Worm (Caenorhabditis elegans) whole organism, L2 larva: Measurements from ENCODE around the gene F01E11.18.

Experiments used
- C34F6.9 ChIP-seq: fragments of 150-350 bp; optimal IDR thresholded peaks from 2 replicates; lab custom pipeline; 2014; ENCODE audit warnings: missing biosample characterization, missing genetic modification characterization
- F13H6.1 ChIP-seq: sonication (generic microtip); optimal IDR thresholded peaks from 2 replicates; lab custom pipeline; 2016; ENCODE audit warnings: missing genetic modification characterization, missing compliant biosample characterization
- R02D3.7 ChIP-seq: fragments of 150-350 bp; optimal IDR thresholded peaks from 2 replicates; lab custom pipeline; 2014; ENCODE audit warnings: missing biosample characterization, missing genetic modification characterization
- Y55F3AM.14 ChIP-seq: fragments of 200-800 bp; sonication (Bioruptor generic); optimal IDR thresholded peaks from 2 replicates; lab custom pipeline; 2018; ENCODE audit warnings: mild to moderate bottlenecking, missing genetic modification characterization, missing compliant biosample characterization
- alr-1 ChIP-seq: fragments of 150-350 bp; optimal IDR thresholded peaks from 2 replicates; lab custom pipeline; 2014; ENCODE audit warnings: missing biosample characterization, missing genetic modification characterization
- ama-1 ChIP-seq: fragments of 150-350 bp; optimal IDR thresholded peaks from 2 replicates; lab custom pipeline; 2018; ENCODE audit warnings: inconsistent platforms
- ceh-16 ChIP-seq: fragments of 150-350 bp; optimal IDR thresholded peaks from 2 replicates; lab custom pipeline; 2014; ENCODE audit warnings: missing biosample characterization, missing genetic modification characterization
- dmd-4 ChIP-seq: sonication (generic microtip); optimal IDR thresholded peaks from 2 replicates; lab custom pipeline; 2017; ENCODE audit warnings: missing biosample characterization, missing genetic modification characterization
- egl-27 ChIP-seq: sonication (generic microtip); optimal IDR thresholded peaks from 3 replicates; lab custom pipeline; 2017; ENCODE audit warnings: missing biosample characterization, missing genetic modification reagents, missing genetic modification characterization
- elt-1 ChIP-seq: fragments of 150-350 bp; optimal IDR thresholded peaks from 2 replicates; lab custom pipeline; 2014; ENCODE audit warnings: missing biosample characterization, missing genetic modification characterization
- fos-1 ChIP-seq: fragments of 150-350 bp; optimal IDR thresholded peaks from 2 replicates; lab custom pipeline; 2014; ENCODE audit warnings: missing biosample characterization, missing genetic modification characterization
- gmeb-1 ChIP-seq: fragments of 150-350 bp; optimal IDR thresholded peaks from 2 replicates; lab custom pipeline; 2014; ENCODE audit warnings: missing biosample characterization, missing genetic modification characterization
- lin-11 ChIP-seq: fragments of 150-350 bp; sonication (generic microtip); optimal IDR thresholded peaks from 2 replicates; lab custom pipeline; 2014; ENCODE audit warnings: missing biosample characterization, missing genetic modification characterization, inconsistent platforms, mixed read lengths
- lin-13 ChIP-seq: fragments of 150-350 bp; optimal IDR thresholded peaks from 2 replicates; lab custom pipeline; 2014; ENCODE audit warnings: missing biosample characterization, missing genetic modification reagents, missing genetic modification characterization
- lsy-2 ChIP-seq, 2 experiments: fragments of 150-350 bp in 1 of 2; sonication (generic microtip) in 1 of 2; optimal IDR thresholded peaks; 2 replicates each; lab custom pipeline; 2014 to 2017; ENCODE audit warnings: missing biosample characterization in 2 of 2, missing genetic modification characterization in 2 of 2
- mab-5 ChIP-seq: fragments of 150-350 bp; optimal IDR thresholded peaks from 2 replicates; lab custom pipeline; 2014; ENCODE audit warnings: missing biosample characterization, missing genetic modification characterization
- nhr-10 ChIP-seq: sonication (generic microtip); optimal IDR thresholded peaks from 2 replicates; lab custom pipeline; 2017; ENCODE audit warnings: missing biosample characterization, missing genetic modification characterization
- nhr-11 ChIP-seq: fragments of 150-350 bp; optimal IDR thresholded peaks from 2 replicates; lab custom pipeline; 2014; ENCODE audit warnings: missing biosample characterization, missing genetic modification characterization
- nhr-12 ChIP-seq: fragments of 150-350 bp; optimal IDR thresholded peaks from 2 replicates; lab custom pipeline; 2014; ENCODE audit warnings: missing biosample characterization, missing genetic modification characterization
- nhr-129 ChIP-seq: fragments of 150-350 bp; optimal IDR thresholded peaks from 2 replicates; lab custom pipeline; 2014; ENCODE audit warnings: missing biosample characterization, missing genetic modification characterization
- nhr-21 ChIP-seq: fragments of 150-350 bp; optimal IDR thresholded peaks from 2 replicates; lab custom pipeline; 2014; ENCODE audit warnings: missing biosample characterization, missing genetic modification characterization
- nhr-23 ChIP-seq: fragments of 150-350 bp; optimal IDR thresholded peaks from 2 replicates; lab custom pipeline; 2014; ENCODE audit warnings: missing biosample characterization, missing genetic modification reagents, missing genetic modification characterization
- nhr-237 ChIP-seq: fragments of 150-350 bp; optimal IDR thresholded peaks from 2 replicates; lab custom pipeline; 2014; ENCODE audit warnings: missing biosample characterization, missing genetic modification characterization
- nhr-6 ChIP-seq: fragments of 150-350 bp; optimal IDR thresholded peaks from 2 replicates; lab custom pipeline; 2014; ENCODE audit warnings: missing biosample characterization, missing genetic modification characterization
- peb-1 ChIP-seq: fragments of 150-350 bp; optimal IDR thresholded peaks from 2 replicates; lab custom pipeline; 2014; ENCODE audit warnings: missing biosample characterization, missing genetic modification characterization
- sem-4 ChIP-seq: fragments of 150-350 bp; optimal IDR thresholded peaks from 2 replicates; lab custom pipeline; 2014; ENCODE audit warnings: missing biosample characterization, missing genetic modification reagents, missing genetic modification characterization
- skn-1 ChIP-seq: sonication (generic microtip); optimal IDR thresholded peaks from 2 replicates; lab custom pipeline; 2017; ENCODE audit warnings: missing biosample characterization, missing genetic modification characterization
- sma-3 ChIP-seq: sonication (generic microtip); optimal IDR thresholded peaks from 2 replicates; lab custom pipeline; 2016; ENCODE audit warnings: missing genetic modification reagents, missing genetic modification characterization, missing compliant biosample characterization
- sma-9 ChIP-seq, 2 experiments: fragments of 150-350 bp in 1 of 2; sonication (generic microtip) in 1 of 2; optimal IDR thresholded peaks; 2 replicates each; lab custom pipeline; 2014 to 2016; ENCODE audit warnings: missing genetic modification characterization in 2 of 2, mild to moderate bottlenecking in 1 of 2, missing biosample characterization in 1 of 2, missing compliant biosample characterization in 1 of 2, missing genetic modification reagents in 1 of 2, moderate library complexity in 1 of 2
- unc-39 ChIP-seq: fragments of 150-350 bp; optimal IDR thresholded peaks from 2 replicates; lab custom pipeline; 2014; ENCODE audit warnings: missing biosample characterization, missing genetic modification characterization
- zag-1 ChIP-seq: fragments of 150-350 bp; optimal IDR thresholded peaks from 2 replicates; lab custom pipeline; 2014; ENCODE audit warnings: missing biosample characterization, missing genetic modification characterization
- ztf-1 ChIP-seq: fragments of 200-800 bp; sonication (Bioruptor generic); conservative IDR thresholded peaks from 2 replicates; pipeline ENCODE4 v1.3.6; 2022; ENCODE audit warnings: missing genetic modification characterization, missing compliant biosample characterization
- ztf-11 ChIP-seq: sonication (generic microtip); optimal IDR thresholded peaks from 2 replicates; lab custom pipeline; 2017; ENCODE audit warnings: missing biosample characterization, missing genetic modification characterization
- ztf-4 ChIP-seq: fragments of 150-350 bp; optimal IDR thresholded peaks from 2 replicates; lab custom pipeline; 2014; ENCODE audit warnings: missing biosample characterization, missing genetic modification characterization

F01E11.18 gene

ce11 chrX:6953339-6953738 lies 36.1 kb upstream of the F01E11.18 start:
- TF ChIP-seq sma-9 (GFP tag; optimal IDR thresholded peaks at IDR 0.05; lab: Kevin White, UChicago) (no peak), sma-9 (tag; optimal IDR thresholded peaks at IDR 0.05; lab: Kevin White, UChicago) (no peak), gmeb-1 (no peak), nhr-11 (no peak), lin-11 (no peak), peb-1 (tag; lab: Kevin White, UChicago) (no peak), Y55F3AM.14 (GFP tag; lab: Kevin White, UChicago) (no peak), lin-13 (GFP tag; lab: Kevin White, UChicago) (no peak), sem-4 (tag; lab: Kevin White, UChicago) (no peak), C34F6.9 (tag; lab: Kevin White, UChicago) (no peak), R02D3.7 (tag; lab: Kevin White, UChicago) (no peak), sma-3 (GFP tag; lab: Kevin White, UChicago) (no peak), dmd-4 (tag; lab: Kevin White, UChicago) (no peak), egl-27 (tag; lab: Kevin White, UChicago) (no peak), unc-39 (tag; lab: Kevin White, UChicago) (no peak)

ce11 chrX:6956299-6956698 lies 33.1 kb upstream of the F01E11.18 start, which contains the start of gene inx-1:
TSS of gene inx-1 (minus strand) at chrX:6956399.
- TF ChIP-seq skn-1 (tag; lab: Kevin White, UChicago), result no peak
- TF ChIP-seq nhr-11, result no peak
- TF ChIP-seq lsy-2 (tag; optimal IDR thresholded peaks at IDR 0.05; lab: Kevin White, UChicago), result no peak
- no peak for TF ChIP-seq fos-1
- TF ChIP-seq ztf-4 (tag; lab: Kevin White, UChicago), result no peak
- TF ChIP-seq nhr-23, result no peak
- no peak for TF ChIP-seq sma-9 (GFP tag; optimal IDR thresholded peaks at IDR 0.05; lab: Kevin White, UChicago)
- TF ChIP-seq sma-9 (tag; optimal IDR thresholded peaks at IDR 0.05; lab: Kevin White, UChicago), result no peak
- TF ChIP-seq nhr-21 (tag; lab: Kevin White, UChicago), result no peak
- no peak for TF ChIP-seq unc-39 (tag; lab: Kevin White, UChicago)

- TF ChIP-seq nhr-237 (tag; lab: Kevin White, UChicago) (no peak), elt-1 (tag; lab: Kevin White, UChicago) (no peak), ama-1 (lab: Kevin White, UChicago) (no peak), ztf-11 (tag; lab: Kevin White, UChicago) (no peak)
Measured at ce11 chrX:6958914-6959313, 30.5 kb upstream of the F01E11.18 start.

- TF ChIP-seq nhr-10, result no peak
- peak; percentile 10 for TF ChIP-seq F13H6.1 (tag; lab: Kevin White, UChicago)
- no peak for TF ChIP-seq nhr-6 (tag; lab: Kevin White, UChicago)
- TF ChIP-seq nhr-11, result no peak
- TF ChIP-seq ztf-11 (tag; lab: Kevin White, UChicago), result no peak
- TF ChIP-seq nhr-129 (tag; lab: Kevin White, UChicago), result peak; percentile 41
- TF ChIP-seq sma-3 (GFP tag; lab: Kevin White, UChicago), result no peak
Measured at ce11 chrX:6959534-6959933, 29.9 kb upstream of the F01E11.18 start.

- no peak for TF ChIP-seq zag-1 (tag; lab: Kevin White, UChicago)
- TF ChIP-seq lsy-2 (tag; optimal IDR thresholded peaks at IDR 0.05; lab: Kevin White, UChicago), result peak in 1 of 2 experiments; percentile 2
- TF ChIP-seq C34F6.9 (tag; lab: Kevin White, UChicago), result peak; percentile 13
- TF ChIP-seq, all 48 proteins: peak for 2
Measured at ce11 chrX:6962347-6962746, 27.1 kb upstream of the F01E11.18 start.

ce11 chrX:6963842-6964241 lies 25.6 kb upstream of the F01E11.18 start:
- TF ChIP-seq ceh-16 (tag; lab: Kevin White, UChicago), result no peak
- TF ChIP-seq sma-9 (GFP tag; optimal IDR thresholded peaks at IDR 0.05; lab: Kevin White, UChicago), result no peak
- TF ChIP-seq sma-9 (tag; optimal IDR thresholded peaks at IDR 0.05; lab: Kevin White, UChicago), result no peak
- no peak for TF ChIP-seq nhr-23

- TF ChIP-seq lin-13 (GFP tag; lab: Kevin White, UChicago), result no peak
- TF ChIP-seq Y55F3AM.14 (GFP tag; lab: Kevin White, UChicago), result no peak
- TF ChIP-seq ztf-4 (tag; lab: Kevin White, UChicago), result no peak
- no peak for TF ChIP-seq dmd-4 (tag; lab: Kevin White, UChicago)
- TF ChIP-seq sem-4 (tag; lab: Kevin White, UChicago), result no peak
- TF ChIP-seq ztf-1 (GFP tag; lab: Robert Waterston, UW), result no peak
- no peak for TF ChIP-seq nhr-23
- TF ChIP-seq elt-1 (tag; lab: Kevin White, UChicago), result no peak
- no peak for TF ChIP-seq nhr-12 (tag; lab: Kevin White, UChicago)
- no peak for TF ChIP-seq mab-5 (tag; lab: Kevin White, UChicago)
- TF ChIP-seq sma-9 (GFP tag; optimal IDR thresholded peaks at IDR 0.05; lab: Kevin White, UChicago), result no peak
- no peak for TF ChIP-seq sma-9 (tag; optimal IDR thresholded peaks at IDR 0.05; lab: Kevin White, UChicago)
- TF ChIP-seq alr-1 (tag; lab: Kevin White, UChicago), result no peak
Measured at ce11 chrX:6967057-6967456, 22.4 kb upstream of the F01E11.18 start, which contains the start of gene F01E11.3. TSS of gene F01E11.3 (plus strand) at chrX:6967357.
